Worm (Caenorhabditis elegans) whole organism, L2 larva: ENCODE results near the gene srh-116.

Experiments used
- blmp-1 ChIP-seq: sonication (generic microtip); optimal IDR thresholded peaks from 2 replicates; lab custom pipeline; 2017; ENCODE audit warnings: missing genetic modification characterization, mild to moderate bottlenecking, missing compliant biosample characterization, antibody characterized with exemption, moderate library complexity; ENCODE audit not compliant: insufficient read depth
- crh-2 ChIP-seq: sonication (generic microtip); optimal IDR thresholded peaks from 2 replicates; lab custom pipeline; 2017; ENCODE audit warnings: missing biosample characterization, missing genetic modification characterization
- fos-1 ChIP-seq: fragments of 150-350 bp; optimal IDR thresholded peaks from 2 replicates; lab custom pipeline; 2014; ENCODE audit warnings: missing biosample characterization, missing genetic modification characterization
- lin-13 ChIP-seq: fragments of 150-350 bp; optimal IDR thresholded peaks from 2 replicates; lab custom pipeline; 2014; ENCODE audit warnings: missing biosample characterization, missing genetic modification reagents, missing genetic modification characterization
- mbf-1 ChIP-seq: sonication (generic microtip); optimal IDR thresholded peaks from 2 replicates; lab custom pipeline; 2017; ENCODE audit warnings: missing biosample characterization, missing genetic modification characterization
- mdl-1 ChIP-seq, 2 experiments: fragments of 150-350 bp in 1 of 2; sonication (generic microtip) in 1 of 2; optimal IDR thresholded peaks; 2 replicates each; lab custom pipeline; 2017; ENCODE audit warnings: missing biosample characterization in 2 of 2, missing genetic modification characterization in 2 of 2
- nhr-23 ChIP-seq: fragments of 150-350 bp; optimal IDR thresholded peaks from 2 replicates; lab custom pipeline; 2014; ENCODE audit warnings: missing biosample characterization, missing genetic modification reagents, missing genetic modification characterization
- skn-1 ChIP-seq: sonication (generic microtip); optimal IDR thresholded peaks from 2 replicates; lab custom pipeline; 2017; ENCODE audit warnings: missing biosample characterization, missing genetic modification characterization
- ztf-11 ChIP-seq: sonication (generic microtip); optimal IDR thresholded peaks from 2 replicates; lab custom pipeline; 2017; ENCODE audit warnings: missing biosample characterization, missing genetic modification characterization

- TF ChIP-seq mbf-1: no peak
- no peak for TF ChIP-seq crh-2 (tag; lab: Kevin White, UChicago)
- TF ChIP-seq nhr-23 (tag; lab: Kevin White, UChicago): no peak
- no peak for TF ChIP-seq lin-13 (GFP tag; lab: Kevin White, UChicago)
- TF ChIP-seq skn-1: no peak
- no peak for TF ChIP-seq blmp-1 (tag; lab: Kevin White, UChicago)
- peak; percentile 87 for TF ChIP-seq fos-1 (tag; lab: Kevin White, UChicago)
- no peak for TF ChIP-seq mdl-1 (tag; optimal IDR thresholded peaks at IDR 0.05; lab: Kevin White, UChicago)
- TF ChIP-seq ztf-11 (tag; lab: Kevin White, UChicago): no peak
These were observed 11.9 kb downstream of the srh-116 start for ce11 chrV:17243016-17243415.
